Fruit fly (Drosophila melanogaster): ENCODE data around the gene CG45207.

dm6 chr3R:15806341-15806740 is 31.2 kb upstream of the CG45207 start:
- no peak for TF ChIP-seq CTCF (optimal IDR thresholded peaks at IDR 0.05)
- TF ChIP-seq CG8478 (optimal IDR thresholded peaks at IDR 0.05) = no peak

Measured in S2 (cell line).